Worm (Caenorhabditis elegans): ENCODE results near the gene pes-1.

Gene pes-1

DNA sequence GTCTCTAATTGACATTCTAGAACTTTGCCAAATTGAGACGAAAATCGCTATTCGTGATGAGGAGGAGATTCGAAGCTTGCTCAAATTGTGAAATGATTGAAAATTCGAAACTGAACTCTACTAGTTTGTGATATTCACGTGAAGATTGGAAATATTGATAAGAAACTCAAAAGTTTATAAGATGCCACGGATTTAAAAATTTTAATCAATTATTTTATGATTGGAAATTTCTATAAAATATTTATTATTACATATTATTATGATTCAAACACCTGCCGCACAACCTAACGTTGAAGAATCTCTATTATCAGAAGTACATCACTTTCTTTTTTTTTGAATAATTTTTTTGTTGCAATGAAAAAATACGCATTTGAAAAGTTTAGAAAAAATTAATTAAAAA lies 14.0 kb upstream of the pes-1 start, which contains the start of gene E03H12.7:
E03H12.7 (minus strand) TSS at position 101 of the 400 bp plus-strand sequence.
- TF ChIP-seq Y48G9A.11 (GFP tag; IDR thresholded peaks at IDR 0.05): no peak

DNA sequence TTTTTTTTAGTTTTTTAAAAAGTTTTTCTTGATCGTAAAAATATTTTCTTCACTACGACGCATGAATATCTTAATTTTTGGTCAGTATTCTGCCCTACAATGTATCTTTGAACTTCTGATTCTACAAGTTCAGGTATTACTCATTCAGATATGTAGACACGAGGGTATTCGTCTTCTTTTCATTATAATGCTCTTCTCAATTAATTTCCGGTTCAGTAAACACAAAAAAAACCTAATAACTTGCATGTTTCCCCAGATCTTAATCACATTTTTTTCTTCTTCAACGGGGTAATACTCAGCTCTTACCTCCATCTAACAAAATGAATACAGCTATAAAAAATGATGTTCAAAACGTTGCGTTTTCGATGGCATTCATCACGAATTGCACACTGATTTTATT lies 10.5 kb upstream of the pes-1 start, which contains the start of gene str-162:
str-162 (plus strand) TSS at position 301 of the 400 bp plus-strand sequence.
- no peak for TF ChIP-seq D1046.2 (GFP tag; IDR thresholded peaks at IDR 0.05)
- no peak for TF ChIP-seq lin-1 (GFP tag; IDR thresholded peaks at IDR 0.05)
- TF ChIP-seq unc-62 (GFP tag; optimal IDR thresholded peaks at IDR 0.05 in 1 of 2): peak in 1 of 2 experiments; percentile 13
- TF ChIP-seq unc-62 (tag; optimal IDR thresholded peaks at IDR 0.05): no peak
- TF ChIP-seq gei-8 (GFP tag; optimal IDR thresholded peaks at IDR 0.05): no peak
- no peak for TF ChIP-seq ZK337.2 (GFP tag; IDR thresholded peaks at IDR 0.05)

DNA sequence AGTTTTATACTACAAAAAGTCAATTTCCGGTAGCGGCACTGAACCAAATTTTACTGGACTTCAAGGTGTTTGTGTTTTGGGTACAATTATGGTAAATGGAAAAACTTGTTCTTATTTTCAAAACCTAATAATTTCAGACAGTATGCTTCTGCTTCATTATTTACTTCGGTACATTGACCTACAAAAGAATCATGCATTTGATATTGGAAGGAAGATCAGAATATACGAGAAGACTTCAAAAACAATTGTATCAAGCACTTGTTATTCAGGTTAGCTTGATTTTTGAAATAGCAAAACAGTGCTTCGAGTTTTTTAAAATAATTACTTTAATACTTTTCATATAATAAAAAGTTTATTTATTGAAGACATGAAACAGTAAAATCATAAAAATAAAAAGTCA lies 9.4 kb upstream of the pes-1 start:
- TF ChIP-seq arid-1 (GFP tag; conservative IDR thresholded peaks at IDR 0.05) (no peak), jun-1 (tag; optimal IDR thresholded peaks at IDR 0.05) (no peak), mxl-2 (GFP tag; conservative IDR thresholded peaks at IDR 0.05) (no peak), unc-62 (GFP tag; optimal IDR thresholded peaks at IDR 0.05 in 1 of 2) (peak in 1 of 2 experiments; percentile 96), unc-62 (tag; optimal IDR thresholded peaks at IDR 0.05) (no peak)

- TF ChIP-seq ctbp-1 (GFP tag; IDR thresholded peaks at IDR 0.05) (no peak), tag-97 (GFP tag; IDR thresholded peaks at IDR 0.05) (no peak), ceh-62 (tag; optimal IDR thresholded peaks at IDR 0.05) (no peak), dmd-8 (GFP tag; IDR thresholded peaks at IDR 0.05) (no peak), zfp-2 (tag; optimal IDR thresholded peaks at IDR 0.05) (no peak), unc-62 (GFP tag; optimal IDR thresholded peaks at IDR 0.05 in 1 of 2) (no peak), unc-62 (tag; optimal IDR thresholded peaks at IDR 0.05) (no peak), lim-7 (GFP tag; IDR thresholded peaks at IDR 0.05) (no peak), lin-1 (GFP tag; IDR thresholded peaks at IDR 0.05) (no peak), lin-38 (GFP tag; IDR thresholded peaks at IDR 0.05) (no peak), gei-8 (GFP tag; optimal IDR thresholded peaks at IDR 0.05) (no peak), ztf-11 (tag; optimal IDR thresholded peaks at IDR 0.05) (no peak), F26F4.8 (GFP tag; conservative IDR thresholded peaks at IDR 0.05) (no peak), D1046.2 (GFP tag; IDR thresholded peaks at IDR 0.05) (no peak), ama-1 (optimal IDR thresholded peaks at IDR 0.05) (no peak), arid-1 (GFP tag; conservative IDR thresholded peaks at IDR 0.05) (no peak), nhr-25 (tag; optimal IDR thresholded peaks at IDR 0.05; ENCODE audit: borderline replicate concordance, insufficient read depth) (no peak), sdz-12 (GFP tag; optimal IDR thresholded peaks at IDR 0.05) (no peak), set-16 (GFP tag; IDR thresholded peaks at IDR 0.05) (no peak)
Observed at ce11 chrIV:4995842-4996241, 6.7 kb upstream of the pes-1 start, which contains the start of gene ssq-2. Gene ssq-2 (plus strand): TSS chrIV:4996142.

DNA sequence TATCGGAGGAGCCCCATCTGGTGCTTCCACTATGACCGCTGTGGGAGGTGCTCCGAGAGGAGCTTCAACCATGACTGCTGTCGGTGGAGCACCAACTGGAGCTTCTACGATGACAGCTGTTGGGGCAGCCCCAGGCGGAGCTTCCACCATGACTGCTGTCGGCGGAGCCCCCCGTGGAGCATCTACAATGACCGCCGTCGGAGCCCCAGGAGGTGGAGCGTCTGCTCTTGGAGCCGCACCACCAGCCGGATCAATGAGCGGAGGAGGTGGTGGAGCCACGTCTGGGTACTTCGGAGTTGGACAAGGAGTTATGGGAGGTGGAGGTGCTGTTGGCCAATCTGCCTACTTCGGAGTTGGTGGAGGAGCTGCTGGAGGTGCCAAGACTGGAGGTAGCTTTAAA lies 5.6 kb upstream of the pes-1 start:
- no peak for TF ChIP-seq T26A8.4 (GFP tag; IDR thresholded peaks at IDR 0.05)
- peak; percentile 94 for TF ChIP-seq set-16 (GFP tag; IDR thresholded peaks at IDR 0.05)

DNA sequence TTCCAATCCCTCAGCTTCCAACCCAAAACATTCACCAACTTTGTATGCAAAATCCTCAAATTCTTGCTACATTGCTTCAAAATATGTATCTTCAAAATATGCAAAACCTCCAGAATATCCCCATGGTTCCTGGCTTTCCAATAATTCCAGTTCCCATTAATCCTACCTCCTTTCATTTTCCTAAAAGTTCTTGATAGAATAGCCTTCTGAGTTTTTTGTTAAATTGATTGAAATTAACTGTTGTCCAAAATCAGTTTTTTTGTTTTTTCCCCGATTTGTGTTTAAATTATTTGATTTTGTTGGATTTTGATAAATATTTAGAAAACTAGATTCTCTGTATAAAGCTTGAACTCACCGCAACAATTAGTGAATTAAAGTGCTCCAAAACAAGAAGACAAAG lies 2.6 kb downstream of the pes-1 start:
- no peak for TF ChIP-seq zip-11 (GFP tag; IDR thresholded peaks at IDR 0.05)
- TF ChIP-seq unc-62 (GFP tag; optimal IDR thresholded peaks at IDR 0.05 in 1 of 2): peak in 1 of 2 experiments; percentile 90
- no peak for TF ChIP-seq unc-62 (tag; optimal IDR thresholded peaks at IDR 0.05)

DNA sequence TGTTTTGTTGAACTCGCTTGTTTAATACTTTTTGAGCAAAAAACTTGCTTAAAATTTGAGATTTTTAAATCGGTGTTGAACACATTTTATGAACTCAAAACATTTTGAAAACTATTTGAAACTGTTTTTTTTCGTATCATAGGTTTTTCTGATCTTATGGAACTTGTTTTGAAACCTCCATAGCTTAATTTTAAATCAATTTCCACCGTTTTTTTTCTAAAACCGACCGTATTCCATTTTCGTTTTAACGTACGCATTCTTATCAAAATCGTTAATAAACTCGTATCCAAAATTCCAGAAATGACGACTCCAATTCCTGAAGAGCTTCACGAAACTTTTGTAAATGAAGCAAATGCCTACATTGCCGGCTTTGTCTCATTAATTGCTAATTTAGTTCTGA lies 5.8 kb downstream of the pes-1 start, which contains the start of gene srm-2:
srm-2 (plus strand) TSS at position 301 of the 400 bp plus-strand sequence.
- TF ChIP-seq mdl-1 (tag; optimal IDR thresholded peaks at IDR 0.05) (no peak), fos-1 (tag; optimal IDR thresholded peaks at IDR 0.05) (no peak), egl-27 (tag; optimal IDR thresholded peaks at IDR 0.05) (no peak), zfp-2 (tag; optimal IDR thresholded peaks at IDR 0.05) (no peak), Y48G9A.11 (GFP tag; IDR thresholded peaks at IDR 0.05) (no peak), nhr-77 (tag; optimal IDR thresholded peaks at IDR 0.05) (no peak), D1046.2 (GFP tag; IDR thresholded peaks at IDR 0.05) (no peak), lin-29 (GFP tag; IDR thresholded peaks at IDR 0.05) (no peak), nhr-76 (tag; optimal IDR thresholded peaks at IDR 0.05) (no peak), cey-2 (tag; optimal IDR thresholded peaks at IDR 0.05; ENCODE audit: borderline replicate concordance, insufficient read depth) (no peak)
